Worm (Caenorhabditis elegans) whole organism, L4/young adult: ENCODE measurements around the gene D1079.1.

Source experiments
- W03F9.2 ChIP-seq: fragments of 150-350 bp; optimal IDR thresholded peaks from 2 replicates; lab custom pipeline; 2014; ENCODE audit warnings: missing biosample characterization, missing genetic modification characterization
- dao-5 ChIP-seq: sonication (generic microtip); optimal IDR thresholded peaks from 2 replicates; lab custom pipeline; 2016; ENCODE audit warnings: missing genotype, missing genetic modification characterization, moderate library complexity, missing compliant biosample characterization
- him-1 ChIP-seq: sonication (generic microtip); optimal IDR thresholded peaks from 2 replicates; lab custom pipeline; 2016; ENCODE audit warnings: missing genotype, missing genetic modification reagents, missing genetic modification characterization, missing compliant biosample characterization

Gene D1079.1

ce11 chrX:4376801-4377200, 26.2 kb upstream of the D1079.1 start, which contains the start of gene R160.2:
Gene R160.2 (minus strand): TSS chrX:4376901.
- TF ChIP-seq W03F9.2 (tag; lab: Kevin White, UChicago), result no peak
- no peak for TF ChIP-seq dao-5 (tag; lab: Kevin White, UChicago)
- no peak for TF ChIP-seq him-1 (tag; lab: Kevin White, UChicago)

DNA sequence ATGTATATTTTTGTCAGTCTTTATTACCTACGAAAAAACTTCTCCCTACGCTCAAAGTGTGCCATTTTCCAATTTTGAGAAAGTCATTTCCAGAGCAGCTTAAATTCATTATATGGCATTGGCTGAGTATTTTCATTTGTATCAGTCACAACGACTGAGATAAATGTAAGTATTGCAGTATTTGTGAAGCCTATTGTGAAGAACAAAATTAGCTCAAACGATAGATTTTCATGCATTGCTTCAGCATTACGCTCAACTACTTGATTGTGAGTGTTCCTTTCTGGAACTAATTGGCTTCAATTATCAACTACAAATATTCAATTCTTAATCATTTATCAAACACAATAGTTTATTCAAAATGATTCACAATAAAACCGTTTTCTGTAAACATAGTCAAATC, 25.3 kb upstream of the D1079.1 start, which contains the start of gene R160.12:
Gene R160.12, minus strand, starts transcription at position 101 of the 400 bp plus-strand sequence.
- no peak for TF ChIP-seq him-1 (tag; lab: Kevin White, UChicago)
- no peak for TF ChIP-seq W03F9.2 (tag; lab: Kevin White, UChicago)
- TF ChIP-seq dao-5 (tag; lab: Kevin White, UChicago), result no peak

DNA sequence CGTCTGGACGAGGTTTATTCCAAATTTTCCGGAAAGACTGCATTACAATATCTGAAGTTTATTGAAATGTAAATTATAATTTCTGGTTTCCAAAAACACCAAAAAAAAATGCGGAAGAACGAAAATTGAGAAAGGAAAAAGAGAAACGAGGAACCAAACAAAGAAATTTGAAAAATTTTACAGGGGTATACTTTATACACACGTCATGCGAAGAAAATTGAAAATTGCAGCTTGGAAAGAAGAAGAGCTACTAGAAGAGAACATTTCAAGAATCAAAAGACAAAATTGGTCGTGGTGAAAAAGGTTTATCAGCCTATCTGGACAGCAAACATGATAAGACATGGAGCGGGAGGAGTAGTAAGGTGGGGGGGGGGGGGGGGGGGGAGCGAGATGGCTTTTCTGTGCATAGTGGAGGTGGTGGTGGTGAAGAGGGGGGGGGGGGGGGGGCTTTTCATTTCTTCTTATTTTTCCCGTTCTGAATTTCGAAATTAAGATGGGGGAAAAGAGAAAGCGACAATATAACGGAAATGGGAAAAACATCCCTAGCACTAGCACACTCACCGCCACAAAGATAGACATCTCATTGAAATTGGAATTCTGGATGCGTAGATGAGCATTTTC, 19.5 kb upstream of the D1079.1 start, which contains the start of gene lst-2:
Gene lst-2, minus strand, starts transcription at position 51 of the 621 bp plus-strand sequence.
- TF ChIP-seq him-1 (tag; lab: Kevin White, UChicago) (no peak), dao-5 (tag; lab: Kevin White, UChicago) (no peak), W03F9.2 (tag; lab: Kevin White, UChicago) (no peak)

- TF ChIP-seq W03F9.2 (tag; lab: Kevin White, UChicago) (no peak), dao-5 (tag; lab: Kevin White, UChicago) (no peak), him-1 (tag; lab: Kevin White, UChicago) (no peak)
Observed at ce11 chrX:4386493-4386892, 16.5 kb upstream of the D1079.1 start.

DNA sequence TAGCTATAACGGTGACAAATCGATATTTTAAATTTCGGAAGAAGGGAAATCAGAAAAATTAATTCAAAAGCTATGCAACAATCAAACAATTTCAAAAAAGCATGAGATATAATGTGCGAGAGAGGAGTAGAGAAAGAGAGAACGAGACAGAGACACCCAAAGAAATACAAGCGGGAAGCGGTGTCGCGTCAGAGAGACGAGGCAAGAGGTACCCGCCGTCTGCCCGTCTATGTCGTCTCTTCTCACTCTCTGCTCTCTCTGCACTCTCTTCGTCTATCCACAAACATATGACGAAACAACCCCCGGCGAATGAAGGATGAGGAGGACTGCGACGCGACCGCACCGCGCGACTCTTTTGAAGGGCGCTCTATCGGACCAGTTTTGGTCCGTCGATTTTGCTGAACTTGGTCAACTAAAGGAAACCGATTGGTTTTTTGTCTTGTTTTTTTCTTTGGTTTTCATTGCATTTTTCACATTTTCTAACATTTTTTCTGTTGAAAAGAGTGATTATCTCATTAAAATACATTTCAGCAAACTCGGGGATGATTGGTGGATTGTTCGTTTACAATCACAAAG, 14.0 kb upstream of the D1079.1 start, which contains the start of gene dpy-23:
Gene dpy-23, plus strand, starts transcription at position 526 of the 576 bp plus-strand sequence.
- peak; percentile 60 for TF ChIP-seq W03F9.2 (tag; lab: Kevin White, UChicago)
- TF ChIP-seq him-1 (tag; lab: Kevin White, UChicago), result peak; percentile 66
- no peak for TF ChIP-seq dao-5 (tag; lab: Kevin White, UChicago)

- no peak for TF ChIP-seq him-1 (tag; lab: Kevin White, UChicago)
- TF ChIP-seq W03F9.2 (tag; lab: Kevin White, UChicago), result no peak
- TF ChIP-seq dao-5 (tag; lab: Kevin White, UChicago), result no peak
Observed at ce11 chrX:4391680-4392079, 11.3 kb upstream of the D1079.1 start.

DNA sequence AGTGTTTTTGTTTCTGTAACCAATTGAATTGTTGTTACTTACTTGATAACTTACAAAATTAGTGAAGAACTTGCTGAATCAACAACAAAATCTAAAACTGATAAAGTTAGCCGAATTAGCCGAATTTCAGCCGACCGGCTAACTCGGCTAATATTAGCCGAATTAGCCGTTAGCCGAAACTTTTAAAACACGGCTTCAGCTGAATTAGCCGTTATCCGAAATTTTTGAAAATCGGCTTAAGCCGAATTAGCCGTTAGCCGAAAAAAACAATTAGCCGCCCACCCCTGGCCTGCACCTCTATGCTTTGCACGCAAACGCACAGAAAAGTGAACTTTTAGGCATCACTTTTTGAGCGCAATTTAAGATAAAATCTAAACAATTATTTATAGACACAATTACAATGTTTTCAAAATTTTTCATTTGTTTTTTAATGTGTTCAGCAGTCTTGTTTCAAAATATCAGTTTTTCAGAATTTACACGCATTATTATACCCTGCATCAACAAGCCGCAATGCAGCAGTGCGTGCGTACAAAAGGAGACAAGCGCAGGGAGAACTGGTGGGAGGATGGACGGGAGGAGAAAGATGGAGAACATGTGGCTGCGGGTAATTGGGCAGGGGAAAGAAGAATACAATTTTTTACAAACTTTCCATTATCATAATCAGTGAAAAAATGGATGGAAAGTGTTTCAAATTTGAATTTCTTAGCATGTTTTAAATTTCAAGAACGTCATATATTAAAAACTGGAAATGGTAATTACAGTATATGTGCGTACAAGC, 7.7 kb upstream of the D1079.1 start:
- TF ChIP-seq dao-5 (tag; lab: Kevin White, UChicago) (no peak), W03F9.2 (tag; lab: Kevin White, UChicago) (peak; percentile 46), him-1 (tag; lab: Kevin White, UChicago) (peak; percentile 73)

DNA sequence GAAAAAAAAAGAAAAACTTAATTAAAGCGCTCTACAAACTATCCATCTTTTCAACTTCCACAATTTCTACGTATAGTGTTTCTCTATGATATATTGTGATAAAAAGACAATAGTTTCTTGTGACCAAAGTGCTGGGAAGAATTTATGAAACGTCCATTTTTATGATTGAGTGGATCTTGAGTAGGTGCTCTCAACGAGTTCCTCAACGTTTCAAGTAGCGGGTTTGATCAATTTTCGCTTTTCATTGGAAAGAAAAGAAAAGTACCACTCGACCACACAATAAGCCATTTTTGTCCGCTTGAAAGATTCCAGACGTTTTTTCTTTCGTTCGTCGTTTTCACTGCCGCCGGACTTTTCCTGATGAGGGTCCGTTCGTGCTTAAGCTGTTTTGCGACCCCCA, 5.5 kb upstream of the D1079.1 start:
- TF ChIP-seq him-1 (tag; lab: Kevin White, UChicago) (no peak), W03F9.2 (tag; lab: Kevin White, UChicago) (no peak), dao-5 (tag; lab: Kevin White, UChicago) (no peak)

ce11 chrX:4400296-4400695, 2.7 kb upstream of the D1079.1 start:
- TF ChIP-seq him-1 (tag; lab: Kevin White, UChicago) (no peak), W03F9.2 (tag; lab: Kevin White, UChicago) (no peak), dao-5 (tag; lab: Kevin White, UChicago) (no peak)

DNA sequence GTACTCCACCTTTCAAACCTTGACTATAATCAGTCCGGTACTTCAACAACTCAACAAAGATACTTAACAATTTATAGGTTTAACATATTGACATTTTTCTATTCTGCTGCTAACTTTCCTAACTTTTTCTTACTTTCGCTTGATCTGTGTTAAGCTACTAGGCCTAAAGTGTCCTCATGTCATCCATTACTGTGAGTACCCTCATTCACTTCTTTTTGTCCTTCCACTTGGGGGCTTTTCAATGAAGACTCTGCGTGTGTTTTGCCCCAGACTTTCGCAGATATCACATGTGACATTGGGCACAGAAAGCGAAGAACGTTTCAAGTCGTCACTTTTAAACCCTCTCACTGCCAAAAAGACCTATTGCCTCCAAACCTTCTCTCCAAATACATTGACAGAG, 1.8 kb downstream of the D1079.1 start:
- TF ChIP-seq dao-5 (tag; lab: Kevin White, UChicago) (no peak), him-1 (tag; lab: Kevin White, UChicago) (no peak), W03F9.2 (tag; lab: Kevin White, UChicago) (no peak)

- TF ChIP-seq W03F9.2 (tag; lab: Kevin White, UChicago) (no peak), dao-5 (tag; lab: Kevin White, UChicago) (no peak), him-1 (tag; lab: Kevin White, UChicago) (no peak)
Observed at ce11 chrX:4408466-4408865, 5.5 kb downstream of the D1079.1 start.

- TF ChIP-seq W03F9.2 (tag; lab: Kevin White, UChicago) (peak; percentile 5), him-1 (tag; lab: Kevin White, UChicago) (no peak)
Observed at ce11 chrX:4409591-4410279, 6.8 kb downstream of the D1079.1 start.
